Worm (Caenorhabditis elegans) whole organism, early embryonic: ENCODE data around the gene srh-21.

Source experiments
- ama-1 ChIP-seq: fragments of 150-350 bp; optimal IDR thresholded peaks from 2 replicates; lab custom pipeline; 2014
- ceh-13 ChIP-seq: fragments of 200-800 bp; sonication (Bioruptor generic); optimal IDR thresholded peaks from 2 replicates; lab custom pipeline; 2018; ENCODE audit warnings: mild to moderate bottlenecking, missing genetic modification characterization, missing compliant biosample characterization
- ceh-36 ChIP-seq: sonication (generic microtip); optimal IDR thresholded peaks from 2 replicates; lab custom pipeline; 2016; ENCODE audit warnings: missing genetic modification characterization, inconsistent platforms, missing compliant biosample characterization
- ets-7 ChIP-seq: sonication (generic microtip); optimal IDR thresholded peaks from 2 replicates; lab custom pipeline; 2016; ENCODE audit warnings: missing genotype, missing genetic modification characterization, missing compliant biosample characterization
- hmbx-1 ChIP-seq: sonication (generic microtip); optimal IDR thresholded peaks from 2 replicates; lab custom pipeline; 2016; ENCODE audit warnings: mild to moderate bottlenecking, missing genetic modification characterization, missing compliant biosample characterization
- hmg-4 ChIP-seq: fragments of 200-800 bp; sonication (Bioruptor generic); optimal IDR thresholded peaks from 2 replicates; lab custom pipeline; 2018; ENCODE audit warnings: mild to moderate bottlenecking, missing genetic modification characterization, missing compliant biosample characterization
- hnd-1 ChIP-seq: sonication (generic microtip); optimal IDR thresholded peaks from 2 replicates; lab custom pipeline; 2016; ENCODE audit warnings: missing genetic modification characterization, missing compliant biosample characterization
- pes-1 ChIP-seq: fragments of 200-800 bp; sonication (Bioruptor generic); IDR thresholded peaks from 2 replicates; pipeline ENCODE4 v1.3.6; 2022; ENCODE audit warnings: missing genetic modification reagents, missing genetic modification characterization, missing compliant biosample characterization
- scrt-1 ChIP-seq: fragments of 200-800 bp; sonication (Bioruptor generic); IDR thresholded peaks from 2 replicates; pipeline ENCODE4 v1.3.6; 2022; ENCODE audit warnings: missing genetic modification characterization, missing compliant biosample characterization
- tbx-11 ChIP-seq: fragments of 200-800 bp; sonication (Bioruptor generic); IDR thresholded peaks from 2 replicates; pipeline ENCODE4 v1.3.6; 2022; ENCODE audit warnings: missing genetic modification characterization, missing compliant biosample characterization
- tbx-37 ChIP-seq: fragments of 200-800 bp; sonication (Bioruptor generic); conservative IDR thresholded peaks from 2 replicates; pipeline ENCODE4 v1.3.6; 2022; ENCODE audit warnings: missing genetic modification reagents, missing genetic modification characterization, missing compliant biosample characterization

- no peak for TF ChIP-seq hnd-1 (tag; lab: Kevin White, UChicago)
- TF ChIP-seq ama-1 (lab: Kevin White, UChicago): no peak
- no peak for TF ChIP-seq hmg-4 (GFP tag; lab: Kevin White, UChicago)
- TF ChIP-seq ceh-13 (GFP tag; lab: Kevin White, UChicago): no peak
- TF ChIP-seq tbx-37 (GFP tag; lab: Robert Waterston, UW): no peak
- TF ChIP-seq ceh-36 (tag; lab: Kevin White, UChicago): no peak
- TF ChIP-seq scrt-1 (GFP tag; lab: Robert Waterston, UW): no peak
- TF ChIP-seq ets-7: no peak
- no peak for TF ChIP-seq hmbx-1 (tag; lab: Kevin White, UChicago)
- no peak for TF ChIP-seq tbx-11 (GFP tag; lab: Robert Waterston, UW)
- no peak for TF ChIP-seq pes-1 (GFP tag; lab: Robert Waterston, UW)
Measured at ce11 chrV:4974677-4975076, 48.2 kb downstream of the srh-21 start, which contains the start of gene srsx-10.
